Worm (Caenorhabditis elegans) whole organism, early embryonic: ENCODE measurements around the gene C28A5.1.

Experiments used
- B0310.2 ChIP-seq: sonication (generic microtip); optimal IDR thresholded peaks from 2 replicates; lab custom pipeline; 2016; ENCODE audit warnings: mild to moderate bottlenecking, missing genetic modification characterization, missing compliant biosample characterization
- F13C5.2 ChIP-seq: sonication (generic microtip); optimal IDR thresholded peaks from 2 replicates; lab custom pipeline; 2017; ENCODE audit warnings: mild to moderate bottlenecking, missing genetic modification characterization, inconsistent platforms, missing compliant biosample characterization
- aly-1 ChIP-seq: sonication (generic microtip); optimal IDR thresholded peaks from 2 replicates; lab custom pipeline; 2016; ENCODE audit warnings: missing genetic modification characterization, missing compliant biosample characterization
- ama-1 ChIP-seq: fragments of 150-350 bp; optimal IDR thresholded peaks from 2 replicates; lab custom pipeline; 2014
- ceh-13 ChIP-seq: fragments of 200-800 bp; sonication (Bioruptor generic); optimal IDR thresholded peaks from 2 replicates; lab custom pipeline; 2018; ENCODE audit warnings: mild to moderate bottlenecking, missing genetic modification characterization, missing compliant biosample characterization
- ceh-36 ChIP-seq: sonication (generic microtip); optimal IDR thresholded peaks from 2 replicates; lab custom pipeline; 2016; ENCODE audit warnings: missing genetic modification characterization, inconsistent platforms, missing compliant biosample characterization
- ets-7 ChIP-seq: sonication (generic microtip); optimal IDR thresholded peaks from 2 replicates; lab custom pipeline; 2016; ENCODE audit warnings: missing genotype, missing genetic modification characterization, missing compliant biosample characterization
- flt-1 ChIP-seq: fragments of 200-800 bp; sonication (Bioruptor generic); IDR thresholded peaks from 2 replicates; pipeline ENCODE4 v1.3.6; 2022; ENCODE audit warnings: missing genetic modification characterization, missing compliant biosample characterization
- hmbx-1 ChIP-seq: sonication (generic microtip); optimal IDR thresholded peaks from 2 replicates; lab custom pipeline; 2016; ENCODE audit warnings: mild to moderate bottlenecking, missing genetic modification characterization, missing compliant biosample characterization
- hmg-4 ChIP-seq: fragments of 200-800 bp; sonication (Bioruptor generic); optimal IDR thresholded peaks from 2 replicates; lab custom pipeline; 2018; ENCODE audit warnings: mild to moderate bottlenecking, missing genetic modification characterization, missing compliant biosample characterization
- hnd-1 ChIP-seq: sonication (generic microtip); optimal IDR thresholded peaks from 2 replicates; lab custom pipeline; 2016; ENCODE audit warnings: missing genetic modification characterization, missing compliant biosample characterization
- pes-1 ChIP-seq: fragments of 200-800 bp; sonication (Bioruptor generic); IDR thresholded peaks from 2 replicates; pipeline ENCODE4 v1.3.6; 2022; ENCODE audit warnings: missing genetic modification reagents, missing genetic modification characterization, missing compliant biosample characterization
- scrt-1 ChIP-seq: fragments of 200-800 bp; sonication (Bioruptor generic); IDR thresholded peaks from 2 replicates; pipeline ENCODE4 v1.3.6; 2022; ENCODE audit warnings: missing genetic modification characterization, missing compliant biosample characterization
- sea-1 ChIP-seq: fragments of 200-800 bp; sonication (Bioruptor generic); conservative IDR thresholded peaks from 2 replicates; pipeline ENCODE4 v1.3.6; 2022; ENCODE audit warnings: missing genetic modification characterization, missing compliant biosample characterization
- tbx-11 ChIP-seq: fragments of 200-800 bp; sonication (Bioruptor generic); IDR thresholded peaks from 2 replicates; pipeline ENCODE4 v1.3.6; 2022; ENCODE audit warnings: missing genetic modification characterization, missing compliant biosample characterization
- tbx-37 ChIP-seq: fragments of 200-800 bp; sonication (Bioruptor generic); conservative IDR thresholded peaks from 2 replicates; pipeline ENCODE4 v1.3.6; 2022; ENCODE audit warnings: missing genetic modification reagents, missing genetic modification characterization, missing compliant biosample characterization
- tra-4 ChIP-seq: sonication (generic microtip); optimal IDR thresholded peaks from 2 replicates; lab custom pipeline; 2017; ENCODE audit warnings: missing genetic modification characterization, missing compliant biosample characterization

The C28A5.1 gene

ce11 chrIII:4426711-4427218, 7.4 kb downstream of the C28A5.1 start:
- peak; percentile 93 for TF ChIP-seq pes-1 (GFP tag; lab: Robert Waterston, UW)
- TF ChIP-seq hmbx-1 (tag; lab: Kevin White, UChicago): peak; percentile 56
- peak; percentile 59 for TF ChIP-seq B0310.2 (tag; lab: Kevin White, UChicago)
- TF ChIP-seq tbx-11 (GFP tag; lab: Robert Waterston, UW): peak; percentile 89
- peak; percentile 42 for TF ChIP-seq ceh-13 (GFP tag; lab: Kevin White, UChicago)
- TF ChIP-seq aly-1 (tag; lab: Kevin White, UChicago): peak; percentile 80
- TF ChIP-seq ets-7: peak; percentile 10
- TF ChIP-seq tbx-37 (GFP tag; lab: Robert Waterston, UW): peak; percentile 87
- peak; percentile 81 for TF ChIP-seq flt-1 (GFP tag; lab: Robert Waterston, UW)
- peak; percentile 45 for TF ChIP-seq hnd-1
- TF ChIP-seq sea-1: peak; percentile 90
- peak; percentile 92 for TF ChIP-seq scrt-1 (GFP tag; lab: Robert Waterston, UW)
- peak; percentile 34 for TF ChIP-seq tra-4
- TF ChIP-seq hmg-4 (GFP tag; lab: Kevin White, UChicago): peak; percentile 85
- peak; percentile 54 for TF ChIP-seq F13C5.2
- TF ChIP-seq ceh-36 (tag; lab: Kevin White, UChicago): peak; percentile 78

- no peak for TF ChIP-seq ceh-13 (GFP tag; lab: Kevin White, UChicago)
- TF ChIP-seq aly-1 (tag; lab: Kevin White, UChicago): no peak
- no peak for TF ChIP-seq scrt-1 (GFP tag; lab: Robert Waterston, UW)
- TF ChIP-seq F13C5.2: peak; percentile 61
- TF ChIP-seq ets-7: no peak
- no peak for TF ChIP-seq hmbx-1 (tag; lab: Kevin White, UChicago)
- no peak for TF ChIP-seq tbx-37 (GFP tag; lab: Robert Waterston, UW)
- no peak for TF ChIP-seq B0310.2 (tag; lab: Kevin White, UChicago)
- TF ChIP-seq ama-1 (lab: Kevin White, UChicago): no peak
- no peak for TF ChIP-seq hmg-4 (GFP tag; lab: Kevin White, UChicago)
- 0 out of 2 replicates have a peak, but pooled peaks have one; percentile 17 for TF ChIP-seq flt-1 (GFP tag; lab: Robert Waterston, UW)
- TF ChIP-seq ceh-36 (tag; lab: Kevin White, UChicago): no peak
- TF ChIP-seq tbx-11 (GFP tag; lab: Robert Waterston, UW): 0 out of 2 replicates have a peak, but pooled peaks have one; percentile 44
These were observed 14.8 kb downstream of the C28A5.1 start, which contains the start of the genes R07E5.7 and cku-80 for ce11 chrIII:4419117-4419978. R07E5.7 (minus strand) TSS chrIII:4419167. cku-80 (plus strand) TSS chrIII:4419848.

ce11 chrIII:4417956-4418355, 16.2 kb downstream of the C28A5.1 start, which contains the start of the genes R07E5.19 and pdcd-2:
R07E5.19 (minus strand) TSS chrIII:4418056.
pdcd-2 (minus strand) TSS chrIII:4418057.
- no peak for TF ChIP-seq sea-1
- no peak for TF ChIP-seq hmg-4 (GFP tag; lab: Kevin White, UChicago)
- no peak for TF ChIP-seq ceh-36 (tag; lab: Kevin White, UChicago)
- TF ChIP-seq B0310.2 (tag; lab: Kevin White, UChicago): no peak

ce11 chrIII:4415135-4415534, 19.0 kb downstream of the C28A5.1 start, which contains the start of gene R07E5.11:
R07E5.11 (minus strand) TSS chrIII:4415235.
- TF ChIP-seq hnd-1 (no peak), pes-1 (GFP tag; lab: Robert Waterston, UW) (no peak), ceh-36 (tag; lab: Kevin White, UChicago) (no peak), ama-1 (lab: Kevin White, UChicago) (no peak), tbx-37 (GFP tag; lab: Robert Waterston, UW) (no peak), hmg-4 (GFP tag; lab: Kevin White, UChicago) (no peak), tbx-11 (GFP tag; lab: Robert Waterston, UW) (no peak), scrt-1 (GFP tag; lab: Robert Waterston, UW) (no peak), F13C5.2 (no peak), hmbx-1 (tag; lab: Kevin White, UChicago) (no peak), ets-7 (no peak), sea-1 (no peak), B0310.2 (tag; lab: Kevin White, UChicago) (no peak), flt-1 (GFP tag; lab: Robert Waterston, UW) (no peak), ceh-13 (GFP tag; lab: Kevin White, UChicago) (no peak), aly-1 (tag; lab: Kevin White, UChicago) (no peak), tra-4 (no peak)

DNA sequence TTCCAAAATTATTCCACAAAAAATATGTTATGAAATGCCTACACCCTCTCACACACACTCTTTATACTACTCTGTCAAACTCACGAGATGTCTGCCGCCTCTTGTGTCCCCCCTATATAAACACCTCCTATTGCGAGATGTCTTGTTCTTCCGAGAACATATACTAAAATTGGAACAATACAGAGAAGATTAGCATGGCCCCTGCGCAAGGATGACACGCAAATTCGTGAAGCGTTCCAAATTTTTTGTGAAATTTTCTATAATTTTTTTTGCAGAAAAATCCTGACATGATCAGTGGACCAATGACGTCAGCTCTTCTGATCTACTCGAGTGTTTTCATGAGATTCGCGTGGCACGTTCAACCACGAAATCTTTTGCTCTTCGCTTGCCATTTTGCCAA, 20.1 kb downstream of the C28A5.1 start:
- TF ChIP-seq tbx-11 (GFP tag; lab: Robert Waterston, UW) (peak; percentile 70; the same call in 1 of the 2 replicates), aly-1 (tag; lab: Kevin White, UChicago) (peak; percentile 60), flt-1 (GFP tag; lab: Robert Waterston, UW) (peak; percentile 71), pes-1 (GFP tag; lab: Robert Waterston, UW) (peak; percentile 83), ets-7 (peak; percentile 9), hnd-1 (peak; percentile 21), ceh-36 (tag; lab: Kevin White, UChicago) (peak; percentile 69), scrt-1 (GFP tag; lab: Robert Waterston, UW) (peak; percentile 77), sea-1 (peak; percentile 77), hmg-4 (GFP tag; lab: Kevin White, UChicago) (peak; percentile 49), tbx-37 (GFP tag; lab: Robert Waterston, UW) (0 out of 2 replicates have a peak, but pooled peaks have one; percentile 42)

DNA sequence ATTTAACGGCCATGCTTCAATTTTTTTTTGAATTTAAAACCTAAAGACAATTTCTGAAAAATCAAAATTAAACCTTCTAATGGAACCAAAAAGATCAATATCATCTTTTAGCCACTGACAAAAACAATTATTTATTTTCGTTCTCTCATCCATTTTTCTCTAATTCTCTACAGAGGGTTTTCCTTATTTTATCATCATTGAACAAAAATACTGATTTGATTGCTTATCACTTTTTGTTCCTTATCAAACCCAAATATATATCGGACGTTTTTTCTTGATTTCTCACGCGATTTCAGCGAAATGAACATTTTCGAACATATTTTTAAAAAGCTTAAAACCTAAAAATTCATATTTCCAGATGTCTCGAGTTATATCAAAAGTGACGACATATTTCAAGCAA, 21.0 kb downstream of the C28A5.1 start, which contains the start of gene mpc-1:
Gene mpc-1 (plus strand): TSS at position 359 of the 400 bp plus-strand sequence.
- TF ChIP-seq B0310.2 (tag; lab: Kevin White, UChicago) (no peak), F13C5.2 (no peak), pes-1 (GFP tag; lab: Robert Waterston, UW) (no peak), ceh-13 (GFP tag; lab: Kevin White, UChicago) (no peak), ceh-36 (tag; lab: Kevin White, UChicago) (no peak), tbx-11 (GFP tag; lab: Robert Waterston, UW) (no peak), hmg-4 (GFP tag; lab: Kevin White, UChicago) (no peak), sea-1 (no peak), scrt-1 (GFP tag; lab: Robert Waterston, UW) (no peak), ets-7 (no peak), flt-1 (GFP tag; lab: Robert Waterston, UW) (no peak), ama-1 (lab: Kevin White, UChicago) (no peak), hmbx-1 (tag; lab: Kevin White, UChicago) (no peak), tbx-37 (GFP tag; lab: Robert Waterston, UW) (no peak), hnd-1 (no peak), tra-4 (no peak), aly-1 (tag; lab: Kevin White, UChicago) (no peak)
